Worm (Caenorhabditis elegans): ENCODE data around the gene flr-1.
A peak's percentile ranks its signal among the peaks of the same experiment; 100 is the strongest.

flr-1 gene

DNA sequence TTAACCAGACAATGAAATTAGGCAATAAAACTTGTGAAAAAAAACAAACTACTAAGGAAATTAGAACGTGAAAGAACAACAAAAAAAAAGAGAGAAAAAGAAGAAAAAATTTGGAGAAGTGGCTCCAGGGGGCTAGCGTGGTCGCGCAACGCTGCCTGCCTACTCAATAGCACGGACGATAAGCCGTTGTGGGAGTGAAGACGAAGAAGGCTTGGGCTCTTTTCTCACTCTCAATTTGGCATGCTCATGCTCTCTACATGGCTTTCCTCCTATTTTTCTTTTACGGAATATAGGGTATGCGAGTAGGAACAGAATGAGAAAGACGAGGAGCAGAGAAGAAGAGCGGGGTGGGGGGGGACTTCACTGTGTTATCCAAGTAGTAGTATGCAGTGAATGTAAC is 45.9 kb upstream of the flr-1 start (continued):
- TF ChIP-seq lsy-2 (tag; optimal IDR thresholded peaks at IDR 0.05): peak; percentile 9 to 51
- peak; percentile 33 for TF ChIP-seq unc-86 (tag; optimal IDR thresholded peaks at IDR 0.05)
- TF ChIP-seq tbx-2 (tag; optimal IDR thresholded peaks at IDR 0.05): peak; percentile 28
- TF ChIP-seq sox-4 (tag; optimal IDR thresholded peaks at IDR 0.05): no peak
- no peak for TF ChIP-seq ets-5 (GFP tag; IDR thresholded peaks at IDR 0.05)
- no peak for TF ChIP-seq nhr-90 (tag; optimal IDR thresholded peaks at IDR 0.05; ENCODE audit: poor library complexity)
- no peak for TF ChIP-seq efl-1 (optimal IDR thresholded peaks at IDR 0.05)
- no peak for TF ChIP-seq efl-1 (GFP tag; optimal IDR thresholded peaks at IDR 0.05 in 1 of 2)
- TF ChIP-seq C34B4.2 (tag; optimal IDR thresholded peaks at IDR 0.05): no peak
- no peak for TF ChIP-seq nhr-237 (tag; optimal IDR thresholded peaks at IDR 0.05)
- TF ChIP-seq alr-1 (tag; optimal IDR thresholded peaks at IDR 0.05; ENCODE audit: borderline replicate concordance): no peak
- TF ChIP-seq swsn-7 (tag; optimal IDR thresholded peaks at IDR 0.05): peak; percentile 52
- no peak for TF ChIP-seq ceh-63 (GFP tag; optimal IDR thresholded peaks at IDR 0.05)
- TF ChIP-seq ceh-8 (GFP tag; optimal IDR thresholded peaks at IDR 0.05): no peak
- TF ChIP-seq lin-13 (GFP tag; optimal IDR thresholded peaks at IDR 0.05): no peak
- no peak for TF ChIP-seq nhr-20 (tag; optimal IDR thresholded peaks at IDR 0.05)
- TF ChIP-seq snpc-4 (tag; optimal IDR thresholded peaks at IDR 0.05): no peak
- TF ChIP-seq pqm-1 (tag; optimal IDR thresholded peaks at IDR 0.05): no peak
- TF ChIP-seq tlp-1 (tag; optimal IDR thresholded peaks at IDR 0.05): no peak
- no peak for TF ChIP-seq egl-27 (tag; optimal IDR thresholded peaks at IDR 0.05)
- TF ChIP-seq unc-30 (tag; optimal IDR thresholded peaks at IDR 0.05): no peak
- TF ChIP-seq lin-15B (tag; optimal IDR thresholded peaks at IDR 0.05): peak; percentile 9
- TF ChIP-seq dpl-1 (GFP tag; optimal IDR thresholded peaks at IDR 0.05): no peak
- TF ChIP-seq egl-13 (tag; optimal IDR thresholded peaks at IDR 0.05): peak; percentile 22
- no peak for TF ChIP-seq hlh-17 (GFP tag; optimal IDR thresholded peaks at IDR 0.05; ENCODE audit: borderline replicate concordance)
- no peak for TF ChIP-seq fos-1 (tag; optimal IDR thresholded peaks at IDR 0.05)
- no peak for TF ChIP-seq Y116A8C.19 (tag; optimal IDR thresholded peaks at IDR 0.05; ENCODE audit: borderline replicate concordance)
- TF ChIP-seq mef-2 (tag; optimal IDR thresholded peaks at IDR 0.05): no peak
- no peak for TF ChIP-seq lin-39 (tag; optimal IDR thresholded peaks at IDR 0.05)
- peak; percentile 33 for TF ChIP-seq xbp-1 (tag; optimal IDR thresholded peaks at IDR 0.05)
- no peak for TF ChIP-seq vab-15 (tag; optimal IDR thresholded peaks at IDR 0.05)

DNA sequence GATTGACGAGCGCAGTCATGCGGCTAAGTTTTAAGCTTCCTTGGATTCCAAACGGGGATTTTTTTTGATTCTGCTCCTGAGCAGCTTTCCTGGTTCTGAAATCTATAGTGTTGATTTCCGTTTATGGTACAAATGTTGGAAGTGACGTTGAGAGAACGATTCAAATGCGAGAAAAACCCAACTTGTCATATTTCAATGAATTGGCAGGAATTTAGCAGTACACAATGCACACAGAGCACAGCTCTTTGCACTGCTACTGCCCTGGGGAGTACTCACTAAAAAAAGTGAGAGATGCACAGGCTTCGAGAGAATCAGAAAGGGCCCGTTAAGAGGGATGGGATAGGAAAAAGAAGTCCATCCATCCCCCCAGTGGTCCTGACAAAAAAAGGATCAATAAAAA is 44.2 kb upstream of the flr-1 start, which contains the start of gene sad-1:
sad-1 (minus strand) TSS at position 101 of the 400 bp plus-strand sequence.
- no peak for TF ChIP-seq alr-1 (tag; optimal IDR thresholded peaks at IDR 0.05; ENCODE audit: borderline replicate concordance)
- peak; percentile 38 for TF ChIP-seq lin-14 (GFP tag; optimal IDR thresholded peaks at IDR 0.05)

DNA sequence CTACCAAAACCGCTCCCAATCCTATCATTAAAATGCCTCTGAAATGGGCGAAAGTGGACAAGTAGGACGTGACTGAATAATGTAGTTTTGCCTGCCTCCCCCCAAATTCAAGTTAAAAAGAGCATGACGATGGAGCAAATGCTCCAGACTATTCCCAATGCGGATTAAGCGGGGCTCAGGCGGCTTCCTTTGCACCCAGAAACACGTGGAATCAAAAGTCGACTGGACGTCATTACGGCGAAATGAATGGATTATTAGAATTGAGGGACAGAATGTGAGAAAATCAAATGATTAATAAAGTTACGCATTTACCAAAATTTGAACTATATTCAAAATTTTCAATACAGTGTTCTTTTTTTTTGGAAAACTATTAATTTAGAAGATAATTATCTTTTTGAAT is 43.6 kb upstream of the flr-1 start:
- peak; percentile 81 for TF ChIP-seq dsc-1 (tag; optimal IDR thresholded peaks at IDR 0.05)
- no peak for TF ChIP-seq hlh-17 (GFP tag; optimal IDR thresholded peaks at IDR 0.05; ENCODE audit: borderline replicate concordance)
- no peak for TF ChIP-seq snu-23 (GFP tag; optimal IDR thresholded peaks at IDR 0.05)
- TF ChIP-seq lin-14 (GFP tag; optimal IDR thresholded peaks at IDR 0.05): peak; percentile 47
- peak; percentile 10 for TF ChIP-seq sox-4 (tag; optimal IDR thresholded peaks at IDR 0.05)
- TF ChIP-seq ztf-11 (tag; optimal IDR thresholded peaks at IDR 0.05): no peak
- peak; percentile 39 for TF ChIP-seq nhr-47 (tag; optimal IDR thresholded peaks at IDR 0.05)
- no peak for TF ChIP-seq ces-1 (GFP tag; optimal IDR thresholded peaks at IDR 0.05)
- TF ChIP-seq ceh-8 (GFP tag; optimal IDR thresholded peaks at IDR 0.05): peak; percentile 5
- no peak for TF ChIP-seq ceh-82 (tag; optimal IDR thresholded peaks at IDR 0.05)
- TF ChIP-seq Y116A8C.19 (tag; optimal IDR thresholded peaks at IDR 0.05; ENCODE audit: borderline replicate concordance): no peak
- TF ChIP-seq lin-15B (tag; optimal IDR thresholded peaks at IDR 0.05): no peak
- TF ChIP-seq fkh-8 (tag; optimal IDR thresholded peaks at IDR 0.05): peak; percentile 79
- TF ChIP-seq nhr-12 (tag; optimal IDR thresholded peaks at IDR 0.05): no peak
- TF ChIP-seq pax-3 (tag; optimal IDR thresholded peaks at IDR 0.05): peak; percentile 27
- TF ChIP-seq efl-3 (GFP tag; optimal IDR thresholded peaks at IDR 0.05): no peak
- no peak for TF ChIP-seq nhr-20 (tag; optimal IDR thresholded peaks at IDR 0.05)
- no peak for TF ChIP-seq fos-1 (tag; optimal IDR thresholded peaks at IDR 0.05)
- TF ChIP-seq lin-39 (tag; optimal IDR thresholded peaks at IDR 0.05): no peak
- TF ChIP-seq nhr-71 (tag; optimal IDR thresholded peaks at IDR 0.05): peak; percentile 46
- TF ChIP-seq nhr-84 (tag; optimal IDR thresholded peaks at IDR 0.05): no peak

All from whole organism, L1 larva.